Worm (Caenorhabditis elegans) whole organism, L4/young adult: Measurements from ENCODE around the gene str-148.
"Not testable (repeated sequence)": the region's sequence is repeated elsewhere in the genome, so short reads cannot be mapped to it uniquely, and the experiment has no call there.

Source experiments
- W03F9.2 ChIP-seq: fragments of 150-350 bp; optimal IDR thresholded peaks from 2 replicates; lab custom pipeline; 2014; ENCODE audit warnings: missing biosample characterization, missing genetic modification characterization
- dao-5 ChIP-seq: sonication (generic microtip); optimal IDR thresholded peaks from 2 replicates; lab custom pipeline; 2016; ENCODE audit warnings: missing genotype, missing genetic modification characterization, moderate library complexity, missing compliant biosample characterization
- him-1 ChIP-seq: sonication (generic microtip); optimal IDR thresholded peaks from 2 replicates; lab custom pipeline; 2016; ENCODE audit warnings: missing genotype, missing genetic modification reagents, missing genetic modification characterization, missing compliant biosample characterization

Gene str-148

DNA sequence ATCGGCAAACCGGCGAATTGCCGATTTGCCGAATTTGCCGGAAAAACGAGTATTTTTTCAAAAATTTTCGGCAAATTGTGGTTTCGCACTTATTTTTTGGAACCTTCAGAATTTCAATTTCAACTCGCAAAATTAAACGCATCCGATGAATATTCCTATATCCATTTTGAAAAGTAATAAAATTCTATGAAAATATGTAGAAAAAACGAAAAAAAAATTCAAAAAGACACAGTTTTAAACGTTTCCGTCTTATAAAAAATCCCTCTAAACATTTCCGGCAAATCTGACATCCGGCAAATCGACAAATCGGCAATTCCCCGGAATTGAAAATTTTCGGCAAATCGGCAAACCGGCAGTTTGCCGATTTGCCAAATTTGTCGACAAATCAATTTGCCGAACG lies at the start of gene str-148:
TSS of gene str-148 (plus strand) at position 301 of the 400 bp plus-strand sequence.
- TF ChIP-seq W03F9.2 (tag; lab: Kevin White, UChicago) (no peak), dao-5 (tag; lab: Kevin White, UChicago) (no peak), him-1 (tag; lab: Kevin White, UChicago) (no peak)

DNA sequence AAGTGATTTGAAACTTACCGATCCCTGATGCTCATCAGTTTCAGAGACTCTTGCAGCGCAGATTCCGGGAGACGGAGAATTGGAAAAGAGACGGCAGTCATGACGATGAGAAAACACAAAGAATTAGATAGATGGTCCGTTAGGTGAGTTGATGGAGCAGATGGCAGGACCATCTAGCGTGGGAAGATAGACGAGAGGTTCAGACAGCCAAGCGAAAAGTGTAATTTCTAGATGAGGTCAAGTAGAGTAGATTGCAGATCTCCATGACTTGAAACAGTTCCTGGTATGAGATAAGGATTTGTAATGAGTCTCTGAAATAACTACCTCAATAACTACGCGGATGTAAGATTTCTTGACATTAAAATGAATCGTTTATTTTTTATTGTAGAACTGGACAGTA lies 49.7 kb upstream of the str-148 start, which contains the start of gene F45D11.11:
TSS of gene F45D11.11 (minus strand) at position 101 of the 400 bp plus-strand sequence.
- not testable (repeated sequence) for TF ChIP-seq W03F9.2, him-1, dao-5 (tag; lab: Kevin White, UChicago)

ce11 chrII:999493-999892 lies 46.3 kb upstream of the str-148 start, which contains the start of gene fbxb-29:
TSS of gene fbxb-29 (minus strand) at chrII:999593.
- TF ChIP-seq him-1 (tag; lab: Kevin White, UChicago): no peak
- TF ChIP-seq W03F9.2 (tag; lab: Kevin White, UChicago): no peak
- no peak for TF ChIP-seq dao-5 (tag; lab: Kevin White, UChicago)

DNA sequence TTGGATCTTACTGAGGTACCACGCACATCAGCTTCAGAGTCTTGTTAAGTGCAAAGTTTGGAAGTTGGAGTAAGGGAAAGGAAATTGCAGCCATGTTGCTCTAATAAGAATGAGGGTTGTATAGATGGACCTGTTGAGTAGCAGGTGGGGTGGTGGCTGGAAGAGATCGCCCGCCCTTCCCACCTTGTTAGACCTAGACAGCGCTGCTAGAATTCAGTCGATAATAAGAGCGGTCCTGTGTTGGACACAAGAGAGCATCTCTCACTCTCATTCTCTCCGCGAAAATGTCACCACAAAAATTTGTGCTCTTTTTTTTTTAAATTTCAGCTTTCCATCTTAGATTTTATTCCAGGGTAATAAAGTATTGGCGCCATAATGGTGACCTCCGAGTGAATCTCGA lies 44.4 kb upstream of the str-148 start, which contains the start of the genes fbxb-30 and F45D11.5:
TSS of gene fbxb-30 (minus strand) at position 101 of the 400 bp plus-strand sequence.
TSS of gene F45D11.5 (plus strand) at position 352 of the 400 bp plus-strand sequence.
- no peak for TF ChIP-seq dao-5 (tag; lab: Kevin White, UChicago)
- no peak for TF ChIP-seq him-1 (tag; lab: Kevin White, UChicago)
- TF ChIP-seq W03F9.2 (tag; lab: Kevin White, UChicago): no peak

DNA sequence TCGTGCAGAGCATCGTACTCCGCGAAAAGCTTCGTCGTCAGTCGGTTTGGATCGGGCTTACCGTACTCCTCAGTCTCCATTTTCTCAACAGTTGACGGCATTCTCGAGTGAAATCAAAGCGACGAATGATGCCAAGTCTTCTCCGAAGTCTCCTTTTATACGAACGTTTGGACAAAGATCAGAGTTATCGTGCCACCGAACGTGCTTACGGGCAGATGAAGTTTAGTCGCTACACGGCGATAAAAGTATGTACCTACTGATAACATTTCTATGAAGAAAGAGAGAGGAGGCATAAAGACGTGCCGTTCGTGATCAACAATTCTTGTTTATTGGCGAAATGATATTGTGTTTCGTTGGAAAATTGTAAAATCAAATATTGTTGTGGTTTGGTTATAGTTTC lies 39.4 kb upstream of the str-148 start, which contains the start of gene F45D11.14:
TSS of gene F45D11.14 (minus strand) at position 101 of the 400 bp plus-strand sequence.
- not testable (repeated sequence) for TF ChIP-seq W03F9.2, him-1, dao-5 (tag; lab: Kevin White, UChicago)

ce11 chrII:1024684-1025083 lies 21.1 kb upstream of the str-148 start, which contains the start of gene btb-11:
TSS of gene btb-11 (minus strand) at chrII:1024784.
- not testable (repeated sequence) for TF ChIP-seq him-1, dao-5, W03F9.2 (tag; lab: Kevin White, UChicago)

DNA sequence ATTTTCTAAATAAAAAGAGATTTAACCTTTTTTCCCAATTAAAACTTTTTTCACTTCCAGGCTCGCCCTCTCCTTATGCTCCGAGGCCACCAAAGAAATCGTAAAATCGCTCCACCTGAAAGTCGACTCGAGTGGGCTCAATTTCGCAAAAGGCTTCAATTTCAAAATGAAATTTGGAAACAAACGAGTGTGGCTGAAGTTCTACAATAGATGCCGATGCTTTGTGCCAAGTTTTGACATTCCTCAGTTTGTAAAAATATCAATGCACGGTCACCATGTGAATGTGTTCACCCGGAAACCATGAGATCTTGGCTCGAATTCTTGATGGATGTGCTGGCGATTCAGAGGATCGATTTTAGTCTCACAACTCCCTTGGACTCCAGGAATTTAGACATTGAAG lies 19.1 kb upstream of the str-148 start, which contains the start of gene M01D1.12:
TSS of gene M01D1.12 (plus strand) at position 301 of the 400 bp plus-strand sequence.
- TF ChIP-seq W03F9.2 (tag; lab: Kevin White, UChicago): no peak
- TF ChIP-seq dao-5 (tag; lab: Kevin White, UChicago): no peak
- TF ChIP-seq him-1 (tag; lab: Kevin White, UChicago): no peak

DNA sequence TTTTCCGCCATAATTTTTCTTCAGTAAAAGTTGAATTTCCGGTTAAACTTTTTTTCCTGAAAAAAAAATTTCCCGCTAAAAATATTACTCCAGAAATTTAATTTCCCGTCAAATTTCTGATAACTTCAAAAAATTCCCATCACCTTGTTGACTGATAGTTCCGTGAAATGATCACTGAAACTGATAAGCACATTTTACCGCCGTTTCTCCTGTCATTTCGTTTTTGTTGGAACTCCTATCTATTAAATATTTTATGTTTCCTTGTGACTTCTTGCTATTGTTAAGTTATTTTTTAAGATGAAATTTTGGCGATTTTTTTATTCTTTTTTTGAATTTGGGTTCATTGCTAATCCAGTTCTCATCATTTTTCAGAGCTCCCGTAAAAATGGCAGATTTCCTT lies 17.2 kb upstream of the str-148 start, which contains the start of gene math-34:
TSS of gene math-34 (plus strand) at position 371 of the 400 bp plus-strand sequence.
- no peak for TF ChIP-seq him-1 (tag; lab: Kevin White, UChicago)
- no peak for TF ChIP-seq W03F9.2 (tag; lab: Kevin White, UChicago)
- no peak for TF ChIP-seq dao-5 (tag; lab: Kevin White, UChicago)

DNA sequence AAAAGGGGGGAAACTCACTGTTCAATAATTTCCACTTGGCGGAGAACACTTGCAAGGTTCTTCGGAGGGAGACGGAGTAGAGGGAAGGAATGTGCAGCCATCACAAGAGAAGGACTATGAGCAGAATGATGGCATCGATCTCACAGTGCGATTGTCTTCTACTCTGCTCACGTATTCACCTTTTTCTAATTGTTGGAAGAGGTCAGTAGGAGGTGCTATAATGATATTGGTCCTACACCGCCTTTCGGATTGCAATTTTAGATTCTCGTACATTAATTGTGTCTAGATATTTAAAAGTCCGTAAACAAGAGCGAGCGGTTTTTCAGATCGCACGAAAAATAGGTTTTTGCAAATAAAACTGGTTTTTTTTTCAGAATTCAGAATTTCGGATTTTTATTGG lies 5.3 kb upstream of the str-148 start, which contains the start of gene fbxb-39:
TSS of gene fbxb-39 (minus strand) at position 101 of the 400 bp plus-strand sequence.
- TF ChIP-seq W03F9.2 (tag; lab: Kevin White, UChicago) (no peak), him-1 (tag; lab: Kevin White, UChicago) (no peak), dao-5 (tag; lab: Kevin White, UChicago) (no peak)

ce11 chrII:1042227-1042626 lies 3.6 kb upstream of the str-148 start, which contains the start of gene fbxb-41:
TSS of gene fbxb-41 (minus strand) at chrII:1042327.
- TF ChIP-seq dao-5 (tag; lab: Kevin White, UChicago): no peak
- no peak for TF ChIP-seq W03F9.2 (tag; lab: Kevin White, UChicago)
- TF ChIP-seq him-1 (tag; lab: Kevin White, UChicago): no peak

- TF ChIP-seq him-1, W03F9.2, dao-5 (tag; lab: Kevin White, UChicago): not testable (repeated sequence)
These were observed 1.9 kb upstream of the str-148 start, which contains the start of gene fbxb-45 for ce11 chrII:1043932-1044331. TSS of gene fbxb-45 (minus strand) at chrII:1044032.

ce11 chrII:1046937-1047336 lies 1.1 kb downstream of the str-148 start:
- TF ChIP-seq dao-5 (tag; lab: Kevin White, UChicago): no peak

DNA sequence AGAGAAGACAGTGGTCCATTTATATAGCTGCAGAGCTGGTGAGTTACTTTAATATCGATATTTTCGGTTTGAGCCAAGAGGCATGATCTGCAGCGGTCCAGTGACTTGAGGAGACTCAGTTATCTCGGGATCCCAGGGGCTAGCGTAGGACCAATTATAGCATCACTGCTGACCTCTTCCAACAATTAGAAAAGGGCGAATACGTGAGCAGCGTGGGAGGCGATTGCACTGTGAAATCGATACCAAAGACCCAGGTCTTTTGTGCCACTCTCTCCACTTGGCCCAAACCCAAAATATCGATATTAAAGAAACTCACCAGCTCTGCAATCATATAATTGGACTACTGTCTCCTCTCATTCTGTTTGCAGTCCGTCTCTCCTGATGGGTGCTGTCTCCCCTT lies 4.1 kb downstream of the str-148 start, which contains the start of gene fbxb-40:
TSS of gene fbxb-40 (minus strand) at position 101 of the 400 bp plus-strand sequence.
- TF ChIP-seq W03F9.2 (tag; lab: Kevin White, UChicago) (no peak), dao-5 (tag; lab: Kevin White, UChicago) (no peak), him-1 (tag; lab: Kevin White, UChicago) (no peak)
